Fruit fly (Drosophila melanogaster) whole organism, pupa: ENCODE results near the gene CG4382.
A peak's percentile ranks its signal among the peaks of the same experiment; 100 is the strongest.

Experiments used
- CG13204 ChIP-seq: fragments of 200-800 bp; sonication (Bioruptor generic); optimal IDR thresholded peaks from 2 replicates; lab custom pipeline; 2018; ENCODE audit warnings: missing biosample characterization, mild to moderate bottlenecking, missing genetic modification characterization, moderate library complexity
- CG17806 ChIP-seq: fragments of 200-800 bp; sonication (Bioruptor generic); optimal IDR thresholded peaks from 2 replicates; lab custom pipeline; 2018; ENCODE audit warnings: missing biosample characterization, mild to moderate bottlenecking, missing genetic modification characterization, moderate library complexity
- CG4496 ChIP-seq: fragments of 200-800 bp; sonication (Bioruptor generic); IDR thresholded peaks from 3 replicates; pipeline ENCODE4 v1.3.6; 2022; ENCODE audit warnings: missing biosample characterization, missing genetic modification characterization
- EcR ChIP-seq: fragments of 200-800 bp; sonication (Bioruptor generic); optimal IDR thresholded peaks from 3 replicates; lab custom pipeline; 2019; ENCODE audit warnings: missing biosample characterization, missing genetic modification characterization, mild to moderate bottlenecking, moderate library complexity, missing genetic modification reagents
- Ets98B ChIP-seq: fragments of 200-800 bp; sonication (Bioruptor generic); IDR thresholded peaks from 2 replicates; pipeline ENCODE4 v1.3.6; 2022; ENCODE audit warnings: missing biosample characterization, missing genetic modification characterization
- Snoo ChIP-seq: fragments of 200-800 bp; sonication (Bioruptor generic); optimal IDR thresholded peaks from 3 replicates; lab custom pipeline; 2017; ENCODE audit warnings: missing biosample characterization, mild to moderate bottlenecking, missing genetic modification characterization, inconsistent platforms

DNA sequence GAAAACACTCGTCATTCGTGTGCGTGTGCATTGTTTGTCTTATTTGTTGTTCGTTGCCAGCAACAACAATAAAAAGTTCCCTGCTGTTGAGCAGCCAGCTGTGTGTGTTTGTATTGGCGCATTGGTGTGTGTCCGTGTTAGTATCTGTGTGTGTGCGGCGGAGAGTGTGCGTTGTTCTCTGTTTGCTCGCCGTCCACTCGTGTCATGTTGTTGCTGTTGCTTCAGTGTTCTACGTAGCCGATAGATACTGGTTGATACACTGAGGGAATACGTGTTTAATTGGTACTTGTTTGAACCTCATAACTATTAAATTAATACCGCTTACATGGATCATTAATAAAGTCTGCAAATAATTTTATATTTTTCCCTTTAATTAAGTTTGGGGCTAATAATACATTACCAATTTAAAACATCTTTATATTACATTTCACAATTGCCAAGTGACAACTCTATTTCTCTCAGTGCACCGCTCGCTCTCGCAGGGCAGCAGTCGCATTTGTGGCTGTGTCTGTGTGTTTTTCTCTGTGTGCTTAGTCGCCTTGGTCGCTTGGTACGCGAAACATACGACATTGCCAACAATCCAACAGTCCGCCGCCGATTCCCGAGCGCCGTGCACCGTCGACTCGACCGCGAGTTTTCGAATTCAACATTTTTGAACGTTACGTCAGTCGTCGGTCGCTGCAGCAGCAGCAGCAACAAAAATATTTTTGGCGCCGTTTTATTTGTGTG lies 32.1 kb downstream of the CG4382 start, which contains the start of gene brwl:
- TF ChIP-seq CG17806 (tag; lab: Kevin White, UChicago) (peak; percentile 99), CG13204 (GFP tag; lab: Kevin White, UChicago) (peak; percentile 94), CG4496 (peak; percentile 98), EcR (peak; percentile 50), Snoo (tag; lab: Kevin White, UChicago) (peak; percentile 98), Ets98B (peak; percentile 97)
